Worm (Caenorhabditis elegans): Measurements from ENCODE around the gene cyp-13A12.

Gene cyp-13A12

DNA sequence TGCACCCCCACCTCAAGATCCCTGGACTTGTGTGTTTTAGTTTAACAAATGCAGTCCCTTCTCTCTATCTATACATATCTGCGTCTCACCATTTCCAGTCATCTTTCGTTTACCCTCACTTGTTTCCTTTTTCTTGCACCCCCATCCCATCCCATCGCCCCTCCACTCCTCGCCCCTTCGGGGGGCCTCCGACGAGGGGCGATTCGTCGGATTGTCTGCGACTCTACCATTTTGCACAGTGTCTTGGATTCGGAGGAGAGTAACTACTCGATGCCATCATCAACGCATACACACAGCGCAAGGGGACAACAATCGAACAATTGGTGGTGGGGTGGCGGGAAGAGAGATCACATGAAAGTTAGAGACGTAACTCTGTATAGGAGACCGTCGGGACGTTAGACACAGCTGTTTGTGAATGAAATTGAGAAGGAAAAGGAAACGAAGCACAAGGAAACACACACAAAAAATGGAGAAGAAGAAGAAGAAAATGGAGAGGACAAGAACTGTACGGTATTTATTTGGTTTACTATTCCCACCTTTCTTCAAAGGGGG lies 38.1 kb downstream of the cyp-13A12 start (continued):
- TF ChIP-seq ceh-28 (tag; optimal IDR thresholded peaks at IDR 0.05) (peak; percentile 82), tag-97 (GFP tag; IDR thresholded peaks at IDR 0.05) (no peak), nhr-102 (tag; optimal IDR thresholded peaks at IDR 0.05) (peak; percentile 72), dmd-9 (GFP tag; IDR thresholded peaks at IDR 0.05) (0 out of 2 replicates have a peak, but pooled peaks have one; percentile 58), lin-13 (GFP tag; optimal IDR thresholded peaks at IDR 0.05) (peak; percentile 77), Y48G9A.11 (GFP tag; IDR thresholded peaks at IDR 0.05) (no peak), Y105C5A.15 (GFP tag; IDR thresholded peaks at IDR 0.05) (0 out of 2 replicates have a peak, but pooled peaks have one; percentile 51), fos-1 (tag; optimal IDR thresholded peaks at IDR 0.05) (no peak), snpc-4 (tag; optimal IDR thresholded peaks at IDR 0.05) (peak; percentile 28), daf-8 (GFP tag; IDR thresholded peaks at IDR 0.05) (no peak), zip-11 (GFP tag; IDR thresholded peaks at IDR 0.05) (no peak), zfp-3 (GFP tag; conservative IDR thresholded peaks at IDR 0.05) (no peak), R02D3.7 (tag; optimal IDR thresholded peaks at IDR 0.05) (no peak), nhr-41 (GFP tag; IDR thresholded peaks at IDR 0.05) (peak; percentile 23; the same call in 1 of the 2 replicates), zag-1 (tag; optimal IDR thresholded peaks at IDR 0.05) (peak; percentile 28), unc-62 (GFP tag; optimal IDR thresholded peaks at IDR 0.05 in 1 of 2) (peak in 1 of 2 experiments; percentile 97), unc-62 (tag; optimal IDR thresholded peaks at IDR 0.05) (peak; percentile 71), hlh-30 (tag; optimal IDR thresholded peaks at IDR 0.05; ENCODE audit: insufficient read depth) (peak; percentile 97), ctbp-1 (GFP tag; IDR thresholded peaks at IDR 0.05) (peak; percentile 93), D1046.2 (GFP tag; IDR thresholded peaks at IDR 0.05) (no peak), lin-39 (tag; optimal IDR thresholded peaks at IDR 0.05) (no peak), hmg-1.1 (GFP tag; IDR thresholded peaks at IDR 0.05) (peak; percentile 92), cey-2 (tag; optimal IDR thresholded peaks at IDR 0.05; ENCODE audit: borderline replicate concordance, insufficient read depth) (no peak), nhr-11 (tag; optimal IDR thresholded peaks at IDR 0.05) (peak; percentile 78), nhr-111 (GFP tag; optimal IDR thresholded peaks at IDR 0.05) (peak; percentile 66), ceh-32 (tag; optimal IDR thresholded peaks at IDR 0.05; ENCODE audit: poor library complexity) (peak; percentile 27), dmd-6 (GFP tag; IDR thresholded peaks at IDR 0.05) (peak; percentile 72), spr-1 (tag; optimal IDR thresholded peaks at IDR 0.05) (peak; percentile 82), rbr-2 (tag; optimal IDR thresholded peaks at IDR 0.05) (peak; percentile 95), nhr-77 (tag; optimal IDR thresholded peaks at IDR 0.05) (peak; percentile 78), zip-2 (tag; optimal IDR thresholded peaks at IDR 0.05) (no peak), daf-12 (tag; optimal IDR thresholded peaks at IDR 0.05) (no peak), egl-27 (tag; optimal IDR thresholded peaks at IDR 0.05) (no peak), nhr-48 (tag; optimal IDR thresholded peaks at IDR 0.05) (peak; percentile 79), pqm-1 (tag; optimal IDR thresholded peaks at IDR 0.05) (peak; percentile 33), lir-3 (tag; optimal IDR thresholded peaks at IDR 0.05) (no peak), ZK546.5 (tag; optimal IDR thresholded peaks at IDR 0.05) (no peak), ceh-82 (tag; optimal IDR thresholded peaks at IDR 0.05) (no peak), gei-8 (GFP tag; optimal IDR thresholded peaks at IDR 0.05) (peak; percentile 37), dpl-1 (GFP tag; optimal IDR thresholded peaks at IDR 0.05) (peak; percentile 64), unc-130 (GFP tag; optimal IDR thresholded peaks at IDR 0.05) (no peak), lim-7 (GFP tag; IDR thresholded peaks at IDR 0.05) (peak; percentile 19; the same call in 1 of the 2 replicates), mep-1 (tag; optimal IDR thresholded peaks at IDR 0.05) (peak; percentile 99), mxl-2 (GFP tag; conservative IDR thresholded peaks at IDR 0.05) (0 out of 2 replicates have a peak, but pooled peaks have one; percentile 46), nhr-10 (tag; optimal IDR thresholded peaks at IDR 0.05) (no peak), F26F4.8 (GFP tag; conservative IDR thresholded peaks at IDR 0.05) (no peak), nhr-28 (tag; optimal IDR thresholded peaks at IDR 0.05) (peak; percentile 71), ceh-20 (GFP tag; IDR thresholded peaks at IDR 0.05) (peak; percentile 89), lsy-2 (tag; optimal IDR thresholded peaks at IDR 0.05) (peak; percentile 87 to 89), lin-15B (tag; optimal IDR thresholded peaks at IDR 0.05) (no peak), ama-1 (optimal IDR thresholded peaks at IDR 0.05) (no peak), aha-1 (tag) (peak; percentile 99)

Measured in whole organism, L4 larva.